Fruit fly (Drosophila melanogaster) whole organism, embryonic: ENCODE measurements around the gene Tomosyn.

Experiments
- Atf-2 ChIP-seq: fragments of 200-800 bp; sonication (Bioruptor generic); optimal IDR thresholded peaks from 2 replicates; lab custom pipeline; 2016; ENCODE audit warnings: missing biosample characterization, missing genetic modification characterization
- Bdp1 ChIP-seq: fragments of 200-800 bp; sonication (Bioruptor generic); optimal IDR thresholded peaks from 3 replicates; lab custom pipeline; 2016; ENCODE audit warnings: missing biosample characterization, missing genetic modification characterization
- CG10209 ChIP-seq: fragments of 200-800 bp; sonication (Bioruptor generic); optimal IDR thresholded peaks from 3 replicates; lab custom pipeline; 2017; ENCODE audit warnings: missing biosample characterization, mild to moderate bottlenecking, missing genetic modification characterization, missing genetic modification reagents
- CG10267 ChIP-seq: fragments of 200-800 bp; sonication (Bioruptor generic); optimal IDR thresholded peaks from 2 replicates; lab custom pipeline; 2018; ENCODE audit warnings: missing biosample characterization, mild to moderate bottlenecking, missing genetic modification characterization, moderate library complexity
- CG11398 ChIP-seq: fragments of 200-800 bp; sonication (Bioruptor generic); optimal IDR thresholded peaks from 2 replicates; lab custom pipeline; 2016; ENCODE audit warnings: missing biosample characterization, missing genetic modification characterization
- CG12104 ChIP-seq: fragments of 200-800 bp; sonication (Bioruptor generic); optimal IDR thresholded peaks from 3 replicates; lab custom pipeline; 2016; ENCODE audit warnings: missing biosample characterization, missing genetic modification characterization
- CG14441 ChIP-seq: fragments of 200-800 bp; sonication (Bioruptor generic); IDR thresholded peaks from 2 replicates; pipeline ENCODE4 v1.3.6; 2022; ENCODE audit warnings: missing biosample characterization, missing genetic modification characterization
- CG14667 ChIP-seq: fragments of 200-800 bp; sonication (Bioruptor generic); IDR thresholded peaks from 2 replicates; pipeline ENCODE4 v1.3.6; 2022; ENCODE audit warnings: missing biosample characterization, missing genetic modification characterization
- CG15601 ChIP-seq: fragments of 200-800 bp; sonication (Bioruptor generic); optimal IDR thresholded peaks from 3 replicates; lab custom pipeline; 2019; ENCODE audit warnings: missing biosample characterization, mild to moderate bottlenecking, missing genetic modification characterization, moderate library complexity
- CG16815 ChIP-seq: fragments of 200-800 bp; sonication (Bioruptor generic); optimal IDR thresholded peaks from 3 replicates; lab custom pipeline; 2017; ENCODE audit warnings: missing biosample characterization, mild to moderate bottlenecking, missing genetic modification characterization
- CG17359 ChIP-seq: fragments of 200-800 bp; sonication (Bioruptor generic); optimal IDR thresholded peaks from 3 replicates; lab custom pipeline; 2018; ENCODE audit warnings: missing biosample characterization, mild to moderate bottlenecking, missing genetic modification characterization, moderate library complexity
- CG17912 ChIP-seq: fragments of 200-800 bp; sonication (Bioruptor generic); optimal IDR thresholded peaks from 2 replicates; lab custom pipeline; 2018; ENCODE audit warnings: missing biosample characterization, mild to moderate bottlenecking, missing genetic modification characterization
- CG1792 ChIP-seq: fragments of 200-800 bp; sonication (Bioruptor generic); optimal IDR thresholded peaks from 2 replicates; lab custom pipeline; 2016; ENCODE audit warnings: missing biosample characterization, missing genetic modification characterization
- CG2129 ChIP-seq: fragments of 200-800 bp; sonication (Bioruptor generic); IDR thresholded peaks from 2 replicates; pipeline ENCODE4 v1.3.6; 2022; ENCODE audit warnings: missing biosample characterization, missing genetic modification characterization; ENCODE audit not compliant: partially characterized antibody
- CG31365 ChIP-seq: fragments of 200-800 bp; sonication (Bioruptor generic); optimal IDR thresholded peaks from 2 replicates; lab custom pipeline; 2018; ENCODE audit warnings: missing biosample characterization, mild to moderate bottlenecking, missing genetic modification characterization
- CG4617 ChIP-seq: fragments of 200-800 bp; sonication (Bioruptor generic); optimal IDR thresholded peaks from 3 replicates; lab custom pipeline; 2016; ENCODE audit warnings: missing biosample characterization, missing genetic modification characterization, borderline replicate concordance
- CG7271 ChIP-seq: fragments of 200-800 bp; sonication (Bioruptor generic); optimal IDR thresholded peaks from 2 replicates; lab custom pipeline; 2018; ENCODE audit warnings: missing biosample characterization, mild to moderate bottlenecking, missing genetic modification characterization, moderate library complexity
- CG9876 ChIP-seq: fragments of 200-800 bp; sonication (Bioruptor generic); optimal IDR thresholded peaks from 2 replicates; lab custom pipeline; 2016; ENCODE audit warnings: missing biosample characterization, missing genetic modification characterization
- Chrac-16 ChIP-seq: fragments of 200-800 bp; sonication (Bioruptor generic); optimal IDR thresholded peaks from 3 replicates; lab custom pipeline; 2016; ENCODE audit warnings: missing biosample characterization, missing genetic modification characterization
- Dbx ChIP-seq: fragments of 200-800 bp; sonication (Bioruptor generic); IDR thresholded peaks from 3 replicates; pipeline ENCODE4 v1.3.6; 2022; ENCODE audit warnings: missing biosample characterization, missing genetic modification characterization
- Dfd ChIP-seq, 2 experiments: fragments of >200 bp; optimal IDR thresholded peaks; 2 replicates each; lab custom pipeline; 2017; ENCODE audit warnings: missing biosample characterization in 2 of 2, missing genetic modification characterization in 2 of 2
- Ets97D ChIP-seq: fragments of 200-800 bp; sonication (Bioruptor generic); optimal IDR thresholded peaks from 3 replicates; lab custom pipeline; 2016; ENCODE audit warnings: missing biosample characterization, missing genetic modification characterization
- Fer2 ChIP-seq: fragments of 200-800 bp; sonication (Bioruptor generic); optimal IDR thresholded peaks from 2 replicates; lab custom pipeline; 2018; ENCODE audit warnings: missing biosample characterization, mild to moderate bottlenecking, missing genetic modification characterization, moderate library complexity
- Lhr ChIP-seq: fragments of 200-800 bp; sonication (Bioruptor generic); optimal IDR thresholded peaks from 3 replicates; lab custom pipeline; 2017; ENCODE audit warnings: mild to moderate bottlenecking, missing biosample characterization, missing genetic modification reagents, missing genetic modification characterization
- MESR4 ChIP-seq: fragments of 200-800 bp; sonication (Bioruptor generic); optimal IDR thresholded peaks from 2 replicates; lab custom pipeline; 2018; ENCODE audit warnings: missing biosample characterization, mild to moderate bottlenecking, missing genetic modification characterization, moderate library complexity
- Med ChIP-seq: fragments of 200-800 bp; sonication (Bioruptor generic); peaks from one replicate; lab custom pipeline; 2016; ENCODE audit warnings: missing biosample characterization, missing genetic modification characterization, mild to moderate bottlenecking, inconsistent platforms, moderate library complexity
- Nf-YA ChIP-seq: fragments of 200-800 bp; sonication (Bioruptor generic); IDR thresholded peaks from 2 replicates; pipeline ENCODE4 v1.3.6; 2022; ENCODE audit warnings: missing biosample characterization, missing genetic modification characterization
- Optix ChIP-seq: fragments of 200-800 bp; sonication (Bioruptor generic); IDR thresholded peaks from 3 replicates; pipeline ENCODE4 v1.3.6; 2022; ENCODE audit warnings: missing biosample characterization, missing genetic modification characterization
- Scr ChIP-seq: fragments of 200-800 bp; sonication (Bioruptor generic); IDR thresholded peaks from 2 replicates; pipeline ENCODE4 v1.3.6; 2022; ENCODE audit warnings: missing biosample characterization, missing genetic modification characterization; ENCODE audit not compliant: partially characterized antibody
- Sin3A ChIP-seq: fragments of >200 bp; optimal IDR thresholded peaks from 2 replicates; lab custom pipeline; 2018
- Stat92E ChIP-seq, 3 experiments: fragments of >200 bp in 2 of 3; fragments of 200-800 bp in 1 of 3; sonication (Bioruptor generic) in 1 of 3; optimal IDR thresholded peaks; 2 replicates each; lab custom pipeline; 2017 to 2019; ENCODE audit warnings: missing biosample characterization in 3 of 3, missing genetic modification characterization in 3 of 3, mild to moderate bottlenecking in 1 of 3, moderate library complexity in 1 of 3
- abd-A ChIP-seq: fragments of 200-800 bp; sonication (Bioruptor generic); optimal IDR thresholded peaks from 3 replicates; lab custom pipeline; 2019; ENCODE audit warnings: missing biosample characterization, mild to moderate bottlenecking, missing genetic modification characterization, moderate library complexity
- al ChIP-seq: fragments of 200-800 bp; sonication (Bioruptor generic); IDR thresholded peaks from 2 replicates; pipeline ENCODE4 v1.3.6; 2022; ENCODE audit warnings: missing biosample characterization, missing genetic modification characterization
- ap ChIP-seq: fragments of 200-800 bp; sonication (Bioruptor generic); IDR thresholded peaks from 2 replicates; pipeline ENCODE4 v1.3.6; 2022; ENCODE audit warnings: missing biosample characterization, missing genetic modification characterization
- az2 ChIP-seq: fragments of 200-800 bp; sonication (Bioruptor generic); optimal IDR thresholded peaks from 3 replicates; lab custom pipeline; 2016; ENCODE audit warnings: missing biosample characterization, missing genetic modification characterization
- bigmax ChIP-seq: fragments of 200-800 bp; sonication (Bioruptor generic); optimal IDR thresholded peaks from 2 replicates; lab custom pipeline; 2018; ENCODE audit warnings: missing biosample characterization, mild to moderate bottlenecking, missing genetic modification characterization
- cg ChIP-seq: fragments of 200-800 bp; sonication (Bioruptor generic); optimal IDR thresholded peaks from 3 replicates; lab custom pipeline; 2019; ENCODE audit warnings: missing biosample characterization, mild to moderate bottlenecking, missing genetic modification characterization, moderate library complexity
- ci ChIP-seq: fragments of 200-800 bp; sonication (Bioruptor generic); IDR thresholded peaks from 3 replicates; pipeline ENCODE4 v1.3.6; 2022; ENCODE audit warnings: missing biosample characterization, missing genetic modification characterization
- dysf ChIP-seq: fragments of 200-800 bp; sonication (Bioruptor generic); IDR thresholded peaks from 3 replicates; pipeline ENCODE4 v1.3.6; 2022; ENCODE audit warnings: missing biosample characterization, missing genetic modification characterization
- gcm ChIP-seq: fragments of 200-800 bp; sonication (Bioruptor generic); optimal IDR thresholded peaks from 2 replicates; lab custom pipeline; 2019; ENCODE audit warnings: missing biosample characterization, mild to moderate bottlenecking, missing genetic modification characterization, moderate library complexity
- kay ChIP-seq: fragments of 200-800 bp; sonication (Bioruptor generic); optimal IDR thresholded peaks from 2 replicates; lab custom pipeline; 2016; ENCODE audit warnings: missing biosample characterization, missing genetic modification characterization
- oc ChIP-seq: fragments of 200-800 bp; sonication (Bioruptor generic); optimal IDR thresholded peaks from 2 replicates; lab custom pipeline; 2018; ENCODE audit warnings: missing biosample characterization, mild to moderate bottlenecking, missing genetic modification characterization, moderate library complexity
- otp ChIP-seq: fragments of 200-800 bp; sonication (Bioruptor generic); IDR thresholded peaks from 3 replicates; pipeline ENCODE4, ENCODE4 v1.3.6; 2022; ENCODE audit warnings: missing biosample characterization, missing genetic modification characterization
- peb ChIP-seq: fragments of 200-800 bp; sonication (Bioruptor generic); IDR thresholded peaks from 2 replicates; pipeline ENCODE4 v1.3.6; 2022; ENCODE audit warnings: missing biosample characterization, missing genetic modification characterization
- phol ChIP-seq: fragments of 200-800 bp; sonication (Bioruptor generic); optimal IDR thresholded peaks from 3 replicates; lab custom pipeline; 2018; ENCODE audit warnings: missing biosample characterization, mild to moderate bottlenecking, missing genetic modification characterization, moderate library complexity
- scrt ChIP-seq: fragments of 200-800 bp; sonication (Bioruptor generic); optimal IDR thresholded peaks from 2 replicates; lab custom pipeline; 2018; ENCODE audit warnings: missing biosample characterization, mild to moderate bottlenecking, missing genetic modification characterization, moderate library complexity
- sna ChIP-seq: fragments of 200-800 bp; sonication (Bioruptor generic); IDR thresholded peaks from 2 replicates; pipeline ENCODE4 v1.3.6; 2022; ENCODE audit warnings: missing biosample characterization, missing genetic modification characterization; ENCODE audit not compliant: partially characterized antibody
- ttk ChIP-seq: fragments of 200-800 bp; sonication (Bioruptor generic); IDR thresholded peaks from 2 replicates; pipeline ENCODE4 v2.1.2; 2022; ENCODE audit warnings: missing biosample characterization, missing genetic modification characterization
- unc-4 ChIP-seq: fragments of 200-800 bp; sonication (Bioruptor generic); IDR thresholded peaks from 2 replicates; pipeline ENCODE4 v1.3.6; 2022; ENCODE audit warnings: missing biosample characterization, missing genetic modification characterization; ENCODE audit not compliant: partially characterized antibody
- wdn ChIP-seq: fragments of 200-800 bp; sonication (Bioruptor generic); IDR thresholded peaks from 2 replicates; pipeline ENCODE4 v1.3.6; 2022; ENCODE audit warnings: missing biosample characterization, missing genetic modification characterization

Gene Tomosyn

DNA sequence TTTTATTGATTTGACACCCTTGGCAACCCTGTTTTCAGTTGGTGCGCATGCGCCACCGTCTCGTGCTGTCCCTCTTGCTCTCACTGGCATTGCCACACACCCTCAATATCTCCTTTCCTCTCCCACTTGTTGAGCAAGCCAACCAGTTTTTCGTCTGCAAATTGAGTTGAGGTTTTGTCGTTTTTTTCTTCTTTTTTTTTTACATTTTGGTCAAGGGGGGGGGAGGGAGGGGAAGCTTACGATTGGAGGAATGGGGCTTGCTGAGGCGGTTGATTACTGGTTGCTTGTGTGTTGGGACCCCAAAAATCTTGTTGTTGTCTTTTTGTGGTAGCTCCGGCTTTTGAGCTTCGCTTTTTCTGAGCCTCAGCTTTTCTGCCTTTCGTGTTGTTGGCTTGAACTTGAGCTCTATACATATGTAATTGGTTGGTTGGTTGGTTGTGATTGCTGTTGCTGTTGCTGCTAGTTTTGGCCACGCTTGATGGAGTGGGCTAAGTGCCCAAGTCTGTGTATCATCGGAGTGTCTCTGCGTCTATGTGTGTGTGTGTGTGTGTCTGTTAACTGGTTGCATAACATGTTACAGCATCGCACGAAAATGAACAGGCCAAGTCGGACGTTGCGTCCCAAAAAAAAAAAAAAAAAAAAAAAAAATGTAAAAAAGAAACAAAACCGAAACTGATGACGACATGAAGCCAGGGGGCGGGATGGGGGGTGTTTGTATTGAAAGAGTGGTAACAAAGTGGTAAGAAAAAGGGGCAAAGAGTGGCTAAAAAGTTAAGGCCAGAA is 45.3 kb downstream of the Tomosyn start (continued):
- TF ChIP-seq CG4617 (GFP tag; lab: Kevin White, UChicago) (no peak), Ets97D (GFP tag; lab: Kevin White, UChicago) (no peak), CG2129 (GFP tag; lab: Robert Waterston, UW) (no peak), Dfd (GFP tag; optimal IDR thresholded peaks at IDR 0.05; lab: Kevin White, UChicago) (no peak), unc-4 (GFP tag; lab: Robert Waterston, UW) (no peak), Nf-YA (GFP tag; lab: Robert Waterston, UW) (no peak), CG17912 (GFP tag; lab: Kevin White, UChicago) (no peak), ttk (GFP tag; lab: Robert Waterston, UW) (no peak), wdn (GFP tag; lab: Robert Waterston, UW) (no peak), Atf-2 (GFP tag; lab: Kevin White, UChicago) (no peak), abd-A (tag; lab: Kevin White, UChicago) (peak; percentile 89), gcm (no peak), az2 (no peak), oc (peak; percentile 62), Med (GFP tag; lab: Kevin White, UChicago) (peak; percentile 65), CG9876 (GFP tag; lab: Kevin White, UChicago) (no peak), CG14667 (GFP tag; lab: Robert Waterston, UW) (no peak), CG7271 (tag; lab: Kevin White, UChicago) (no peak), Chrac-16 (GFP tag; lab: Kevin White, UChicago) (no peak), sna (no peak), MESR4 (no peak), CG16815 (GFP tag; lab: Kevin White, UChicago) (no peak), dysf (GFP tag; lab: Robert Waterston, UW) (no peak), Optix (no peak), Sin3A (lab: Kevin White, UChicago) (no peak), CG10267 (tag; lab: Kevin White, UChicago) (no peak), kay (GFP tag; lab: Kevin White, UChicago) (no peak), cg (GFP tag; lab: Kevin White, UChicago) (peak; percentile 63), CG10209 (GFP tag; lab: Kevin White, UChicago) (no peak), ci (no peak), CG1792 (GFP tag; lab: Kevin White, UChicago) (no peak), ap (GFP tag; lab: Robert Waterston, UW) (no peak), CG31365 (no peak), otp (GFP tag; lab: Robert Waterston, UW) (no peak), Fer2 (tag; lab: Kevin White, UChicago) (no peak), CG11398 (GFP tag; lab: Kevin White, UChicago) (no peak), Lhr (no peak), CG17359 (tag; lab: Kevin White, UChicago) (peak; percentile 28), Scr (GFP tag; lab: Robert Waterston, UW) (no peak), Stat92E (GFP tag; optimal IDR thresholded peaks at IDR 0.05; lab: Kevin White, UChicago) (no peak), Bdp1 (GFP tag; lab: Kevin White, UChicago) (no peak), CG12104 (GFP tag; lab: Kevin White, UChicago) (no peak), bigmax (GFP tag; lab: Kevin White, UChicago) (no peak), CG14441 (GFP tag; lab: Robert Waterston, UW) (no peak), scrt (peak; percentile 27), CG15601 (no peak), Dbx (GFP tag; lab: Robert Waterston, UW) (no peak), al (no peak), peb (GFP tag; lab: Robert Waterston, UW) (no peak), phol (tag; lab: Kevin White, UChicago) (no peak)
